Worm (Caenorhabditis elegans) whole organism, young adult: Measurements from ENCODE around the gene B0507.8.

Experiments used
- atf-7 ChIP-seq: sonication (generic microtip); optimal IDR thresholded peaks from 2 replicates; lab custom pipeline; 2017; ENCODE audit warnings: mild to moderate bottlenecking, missing genetic modification characterization, missing compliant biosample characterization
- attf-6 ChIP-seq: fragments of 200-800 bp; sonication (Bioruptor generic); IDR thresholded peaks from 2 replicates; pipeline ENCODE4 v1.3.6; 2022; ENCODE audit warnings: missing genetic modification reagents, missing genetic modification characterization, missing compliant biosample characterization
- pha-4 ChIP-seq: fragments of 150-350 bp; sonication (generic microtip); optimal IDR thresholded peaks from 2 replicates; lab custom pipeline; 2014; ENCODE audit warnings: missing biosample characterization, missing genetic modification reagents, missing genetic modification characterization

ce11 chrV:8739136-8739535, 23.6 kb downstream of the B0507.8 start, which contains the start of gene ZC196.2:
- TF ChIP-seq pha-4 (tag; lab: Kevin White, UChicago): no peak
- no peak for TF ChIP-seq attf-6
- no peak for TF ChIP-seq atf-7
